Fruit fly (Drosophila melanogaster): ENCODE data around the gene CG3345.

Gene CG3345

dm6 chr2L:286421-286820 lies 17.5 kb downstream of the CG3345 start (continued):
- peak; percentile 60 for TF ChIP-seq ERR (GFP tag; optimal IDR thresholded peaks at IDR 0.05)
- TF ChIP-seq CG1529 (GFP tag; optimal IDR thresholded peaks at IDR 0.05): no peak
- no peak for TF ChIP-seq CG42726 (GFP tag; IDR thresholded peaks at IDR 0.05; ENCODE audit: partially characterized antibody)
- TF ChIP-seq CG32532 (GFP tag; IDR thresholded peaks at IDR 0.05): peak; percentile 84
- peak; percentile 88 for TF ChIP-seq Dbx (GFP tag; IDR thresholded peaks at IDR 0.05)
- TF ChIP-seq CG13123 (GFP tag; optimal IDR thresholded peaks at IDR 0.05): no peak
- TF ChIP-seq CG17385 (GFP tag; optimal IDR thresholded peaks at IDR 0.05): peak; percentile 70
- peak; percentile 13 for TF ChIP-seq CG8089 (GFP tag; optimal IDR thresholded peaks at IDR 0.05)
- TF ChIP-seq ham (GFP tag; IDR thresholded peaks at IDR 0.05): no peak; the same call in 1 of the 2 replicates
- TF ChIP-seq CG14441 (GFP tag; IDR thresholded peaks at IDR 0.05): peak; percentile 77
- peak; percentile 39; the same call in 1 of the 2 replicates for TF ChIP-seq esg (GFP tag; conservative IDR thresholded peaks at IDR 0.05)
- TF ChIP-seq ash1 (GFP tag; optimal IDR thresholded peaks at IDR 0.05): peak; percentile 79
- no peak for TF ChIP-seq sim (GFP tag; IDR thresholded peaks at IDR 0.05)
- TF ChIP-seq CG18262 (tag; optimal IDR thresholded peaks at IDR 0.05): peak; percentile 26
- no peak for TF ChIP-seq CG2116 (GFP tag; optimal IDR thresholded peaks at IDR 0.05)
- TF ChIP-seq amos (GFP tag; IDR thresholded peaks at IDR 0.05; ENCODE audit: partially characterized antibody): no peak
- TF ChIP-seq D19B (GFP tag; optimal IDR thresholded peaks at IDR 0.05): peak; percentile 49
- no peak for TF ChIP-seq HLH4C (GFP tag; IDR thresholded peaks at IDR 0.05; ENCODE audit: partially characterized antibody)
- peak; percentile 11 for TF ChIP-seq Mad (GFP tag; optimal IDR thresholded peaks at IDR 0.05)
- TF ChIP-seq mld (GFP tag; IDR thresholded peaks at IDR 0.05; ENCODE audit: partially characterized antibody): no peak
- peak; percentile 58 for TF ChIP-seq Sox102F (GFP tag; optimal IDR thresholded peaks at IDR 0.05)
- no peak for TF ChIP-seq NK7.1 (GFP tag; optimal IDR thresholded peaks at IDR 0.05)
- TF ChIP-seq trh (GFP tag; optimal IDR thresholded peaks at IDR 0.05): peak; percentile 10
- TF ChIP-seq en (GFP tag; optimal IDR thresholded peaks at IDR 0.05): peak; percentile 43
- no peak for TF ChIP-seq cato (GFP tag; optimal IDR thresholded peaks at IDR 0.05; ENCODE audit: borderline replicate concordance)
- TF ChIP-seq CG14050 (GFP tag; IDR thresholded peaks at IDR 0.05): peak; percentile 41; the same call in 1 of the 3 replicates
- TF ChIP-seq CG15601 (tag; optimal IDR thresholded peaks at IDR 0.05): no peak
- peak; percentile 51 for TF ChIP-seq pum (GFP tag; optimal IDR thresholded peaks at IDR 0.05)
- no peak for TF ChIP-seq CG7745 (tag; optimal IDR thresholded peaks at IDR 0.05)
- peak; percentile 46 for TF ChIP-seq Myb (GFP tag; optimal IDR thresholded peaks at IDR 0.05)
- peak; percentile 65 for TF ChIP-seq CG13894 (tag; optimal IDR thresholded peaks at IDR 0.05)
- TF ChIP-seq CG3995 (GFP tag; optimal IDR thresholded peaks at IDR 0.05): no peak
- peak; percentile 38 for TF ChIP-seq Fer2 (tag; optimal IDR thresholded peaks at IDR 0.05)
- peak; percentile 90 for TF ChIP-seq CG2120 (GFP tag; optimal IDR thresholded peaks at IDR 0.05)
- peak; percentile 78 for TF ChIP-seq ind (GFP tag; optimal IDR thresholded peaks at IDR 0.05)
- TF ChIP-seq p53 (GFP tag; optimal IDR thresholded peaks at IDR 0.05): no peak
- peak; percentile 55 for TF ChIP-seq CG10209 (GFP tag; optimal IDR thresholded peaks at IDR 0.05)
- TF ChIP-seq jing (GFP tag; optimal IDR thresholded peaks at IDR 0.05): no peak
- TF ChIP-seq B-H1 (GFP tag; IDR thresholded peaks at IDR 0.05): peak; percentile 57; the same call in 2 of the 3 replicates
- TF ChIP-seq mirr (GFP tag; optimal IDR thresholded peaks at IDR 0.05): peak; percentile 87
- peak; percentile 95 for TF ChIP-seq Med (GFP tag)
- TF ChIP-seq CG34376 (GFP tag; optimal IDR thresholded peaks at IDR 0.05): peak; percentile 69
- no peak for TF ChIP-seq Dip2 (GFP tag; IDR thresholded peaks at IDR 0.05)
- peak; percentile 68 for TF ChIP-seq sug (tag; optimal IDR thresholded peaks at IDR 0.05)
- TF ChIP-seq insv (GFP tag; optimal IDR thresholded peaks at IDR 0.05): no peak
- no peak for TF ChIP-seq vnd (GFP tag; IDR thresholded peaks at IDR 0.05; ENCODE audit: partially characterized antibody)
- peak; percentile 98 for TF ChIP-seq grau (tag; optimal IDR thresholded peaks at IDR 0.05)
- TF ChIP-seq E2f1 (GFP tag; IDR thresholded peaks at IDR 0.05): peak; percentile 69
- peak; percentile 78 for TF ChIP-seq ci (GFP tag; IDR thresholded peaks at IDR 0.05)
- TF ChIP-seq Hr51 (GFP tag; optimal IDR thresholded peaks at IDR 0.05): peak; percentile 1 to 44
- peak; percentile 80 for TF ChIP-seq CG14014 (GFP tag; IDR thresholded peaks at IDR 0.05)
